Worm (Caenorhabditis elegans) whole organism, young adult: ENCODE results near the gene Y57G11C.5.

ENCODE experiments used
- B0019.2 ChIP-seq: fragments of 200-800 bp; sonication (Bioruptor generic); conservative IDR thresholded peaks from 2 replicates; pipeline ENCODE4 v1.3.6; 2022; ENCODE audit warnings: missing genetic modification reagents, missing genetic modification characterization, missing compliant biosample characterization
- B0336.3 ChIP-seq: fragments of 200-800 bp; sonication (Bioruptor generic); IDR thresholded peaks from 2 replicates; pipeline ENCODE4 v1.3.6; 2022; ENCODE audit warnings: missing genetic modification characterization, missing compliant biosample characterization
- C06A6.2 ChIP-seq: fragments of 200-800 bp; sonication (Bioruptor generic); conservative IDR thresholded peaks from 2 replicates; pipeline ENCODE4 v1.3.6; 2022; ENCODE audit warnings: missing genetic modification characterization, missing compliant biosample characterization
- D2030.7 ChIP-seq: fragments of 200-800 bp; sonication (Bioruptor generic); IDR thresholded peaks from 2 replicates; pipeline ENCODE4 v1.3.6; 2022; ENCODE audit warnings: missing genetic modification reagents, missing genetic modification characterization, missing compliant biosample characterization
- F37B4.10 ChIP-seq: fragments of 200-800 bp; sonication (Bioruptor generic); IDR thresholded peaks from 2 replicates; pipeline ENCODE4 v1.3.6; 2022; ENCODE audit warnings: missing genetic modification characterization, missing compliant biosample characterization
- F39B2.1 ChIP-seq: fragments of 200-800 bp; sonication (Bioruptor generic); IDR thresholded peaks from 2 replicates; pipeline ENCODE4 v1.3.6; 2022; ENCODE audit warnings: missing genetic modification reagents, missing genetic modification characterization, missing compliant biosample characterization
- F49E8.2 ChIP-seq: sonication (generic microtip); optimal IDR thresholded peaks from 3 replicates; lab custom pipeline; 2017; ENCODE audit warnings: missing genetic modification characterization, mild to moderate bottlenecking, missing compliant biosample characterization, antibody characterized with exemption, moderate library complexity; ENCODE audit not compliant: insufficient read depth
- T07F8.4 ChIP-seq: sonication (generic microtip); optimal IDR thresholded peaks from 2 replicates; lab custom pipeline; 2016; ENCODE audit warnings: mild to moderate bottlenecking, missing genetic modification characterization, moderate library complexity, missing compliant biosample characterization
- Y53F4B.3 ChIP-seq: fragments of 200-800 bp; sonication (Bioruptor generic); IDR thresholded peaks from 2 replicates; pipeline ENCODE4 v1.3.6; 2022; ENCODE audit warnings: missing genetic modification reagents, missing genetic modification characterization, missing compliant biosample characterization
- Y79H2A.3 ChIP-seq: fragments of 200-800 bp; sonication (Bioruptor generic); conservative IDR thresholded peaks from 2 replicates; pipeline ENCODE4 v1.3.6; 2022; ENCODE audit warnings: missing genetic modification reagents, missing genetic modification characterization, missing compliant biosample characterization
- ama-1 ChIP-seq, 3 experiments: fragments of 150-350 bp in 1 of 3; sonication (generic microtip) in 2 of 3; optimal IDR thresholded peaks; 2 replicates each; lab custom pipeline; 2014 to 2018; ENCODE audit warnings: missing biosample characterization in 2 of 3, missing genetic modification characterization in 2 of 3, missing genetic modification reagents in 2 of 3
- aptf-2 ChIP-seq: fragments of 200-800 bp; sonication (Bioruptor generic); conservative IDR thresholded peaks from 2 replicates; pipeline ENCODE4 v1.3.6; 2022; ENCODE audit warnings: missing genetic modification reagents, missing genetic modification characterization, missing compliant biosample characterization
- attf-3 ChIP-seq: fragments of 200-800 bp; sonication (Bioruptor generic); conservative IDR thresholded peaks from 2 replicates; pipeline ENCODE4 v1.3.6; 2022; ENCODE audit warnings: missing genetic modification reagents, missing genetic modification characterization, missing compliant biosample characterization
- ceh-40 ChIP-seq: fragments of 200-800 bp; sonication (Bioruptor generic); IDR thresholded peaks from 2 replicates; pipeline ENCODE4 v1.3.6; 2022; ENCODE audit warnings: missing genetic modification characterization, missing compliant biosample characterization
- ceh-79 ChIP-seq: sonication (generic microtip); optimal IDR thresholded peaks from 2 replicates; lab custom pipeline; 2017; ENCODE audit warnings: mild to moderate bottlenecking, missing genetic modification characterization, missing compliant biosample characterization
- dox-1 ChIP-seq: fragments of 200-800 bp; sonication (Bioruptor generic); IDR thresholded peaks from 2 replicates; pipeline ENCODE4 v1.3.6; 2022; ENCODE audit warnings: missing genetic modification reagents, missing genetic modification characterization, missing compliant biosample characterization
- egrh-3 ChIP-seq: fragments of 200-800 bp; sonication (Bioruptor generic); IDR thresholded peaks from 2 replicates; pipeline ENCODE4 v1.3.6; 2022; ENCODE audit warnings: missing genetic modification reagents, missing genetic modification characterization, missing compliant biosample characterization
- gei-17 ChIP-seq: fragments of 200-800 bp; sonication (Bioruptor generic); optimal IDR thresholded peaks from 2 replicates; lab custom pipeline; 2018; ENCODE audit warnings: mild to moderate bottlenecking, missing genetic modification characterization, missing compliant biosample characterization
- him-1 ChIP-seq: sonication (generic microtip); optimal IDR thresholded peaks from 2 replicates; lab custom pipeline; 2016; ENCODE audit warnings: missing genotype, missing genetic modification reagents, missing genetic modification characterization, missing compliant biosample characterization
- hlh-12 ChIP-seq: sonication (generic microtip); optimal IDR thresholded peaks from 2 replicates; lab custom pipeline; 2016; ENCODE audit warnings: missing genetic modification characterization, missing compliant biosample characterization
- hmg-20 ChIP-seq: fragments of 200-800 bp; sonication (Bioruptor generic); IDR thresholded peaks from 2 replicates; pipeline ENCODE4 v1.3.6; 2022; ENCODE audit warnings: missing genetic modification reagents, missing genetic modification characterization, missing compliant biosample characterization
- hrde-1 ChIP-seq: sonication (generic microtip); optimal IDR thresholded peaks from 2 replicates; lab custom pipeline; 2016; ENCODE audit warnings: missing genetic modification characterization, mild to moderate bottlenecking, missing compliant biosample characterization, moderate library complexity, missing genotype, missing genetic modification reagents, borderline replicate concordance
- lag-1 ChIP-seq: fragments of 200-800 bp; sonication (Bioruptor generic); IDR thresholded peaks from 2 replicates; pipeline ENCODE4 v1.3.6; 2022; ENCODE audit warnings: missing genetic modification reagents, missing genetic modification characterization, missing compliant biosample characterization
- lin-40 ChIP-seq: sonication (generic microtip); optimal IDR thresholded peaks from 2 replicates; lab custom pipeline; 2016; ENCODE audit warnings: missing genetic modification characterization, mild to moderate bottlenecking, missing compliant biosample characterization, missing genotype, missing genetic modification reagents
- lin-54 ChIP-seq: fragments of 200-800 bp; sonication (Bioruptor generic); optimal IDR thresholded peaks from 2 replicates; lab custom pipeline; 2018; ENCODE audit warnings: mild to moderate bottlenecking, missing genetic modification characterization, missing compliant biosample characterization
- lir-1 ChIP-seq: fragments of 200-800 bp; sonication (Bioruptor generic); conservative IDR thresholded peaks from 2 replicates; pipeline ENCODE4 v1.3.6; 2022; ENCODE audit warnings: missing genetic modification reagents, missing genetic modification characterization, missing compliant biosample characterization
- lsy-27 ChIP-seq: sonication (generic microtip); optimal IDR thresholded peaks from 2 replicates; lab custom pipeline; 2017; ENCODE audit warnings: missing genetic modification characterization, mild to moderate bottlenecking, missing compliant biosample characterization, antibody characterized with exemption, missing genotype, borderline replicate concordance; ENCODE audit not compliant: insufficient read depth
- madf-10 ChIP-seq: sonication (generic microtip); optimal IDR thresholded peaks from 2 replicates; lab custom pipeline; 2016; ENCODE audit warnings: mild to moderate bottlenecking, missing genetic modification characterization, missing compliant biosample characterization
- madf-6 ChIP-seq: fragments of 200-800 bp; sonication (Bioruptor generic); IDR thresholded peaks from 2 replicates; pipeline ENCODE4 v1.3.6; 2022; ENCODE audit warnings: missing genetic modification reagents, missing genetic modification characterization, missing compliant biosample characterization
- mxl-1 ChIP-seq: sonication (generic microtip); optimal IDR thresholded peaks from 2 replicates; lab custom pipeline; 2016; ENCODE audit warnings: missing genetic modification characterization, missing compliant biosample characterization
- nfya-1 ChIP-seq: sonication (generic microtip); optimal IDR thresholded peaks from 2 replicates; lab custom pipeline; 2017; ENCODE audit warnings: antibody characterized with exemption, missing compliant biosample characterization, missing genetic modification characterization, borderline replicate concordance; ENCODE audit not compliant: insufficient read depth
- nfya-2 ChIP-seq: fragments of 200-800 bp; sonication (Bioruptor generic); IDR thresholded peaks from 2 replicates; pipeline ENCODE4 v1.3.6; 2022; ENCODE audit warnings: missing genetic modification reagents, missing genetic modification characterization, missing compliant biosample characterization
- nfyb-1 ChIP-seq: fragments of 200-800 bp; sonication (Bioruptor generic); IDR thresholded peaks from 2 replicates; pipeline ENCODE4 v1.3.6; 2022; ENCODE audit warnings: missing genetic modification reagents, missing genetic modification characterization, missing compliant biosample characterization
- nhr-120 ChIP-seq: fragments of 200-800 bp; sonication (Bioruptor generic); IDR thresholded peaks from 2 replicates; pipeline ENCODE4 v1.3.6; 2022; ENCODE audit warnings: missing genetic modification characterization, missing compliant biosample characterization
- nhr-90 ChIP-seq: sonication (generic microtip); optimal IDR thresholded peaks from 2 replicates; lab custom pipeline; 2016; ENCODE audit warnings: missing genotype, mild to moderate bottlenecking, missing genetic modification characterization, missing compliant biosample characterization
- pbrm-1 ChIP-seq: fragments of 200-800 bp; sonication (Bioruptor generic); IDR thresholded peaks from 2 replicates; pipeline ENCODE4 v1.3.6; 2022; ENCODE audit warnings: missing genetic modification reagents, missing genetic modification characterization, missing compliant biosample characterization
- pha-4 ChIP-seq: fragments of 150-350 bp; sonication (generic microtip); optimal IDR thresholded peaks from 2 replicates; lab custom pipeline; 2014; ENCODE audit warnings: missing biosample characterization, missing genetic modification reagents, missing genetic modification characterization
- rec-8 ChIP-seq, 2 experiments: sonication (generic microtip); optimal IDR thresholded peaks; 2 replicates each; lab custom pipeline; 2016; ENCODE audit warnings: mild to moderate bottlenecking in 2 of 2, missing genetic modification characterization in 2 of 2, missing genetic modification reagents in 2 of 2, missing genotype in 2 of 2, missing biosample characterization in 1 of 2, missing compliant biosample characterization in 1 of 2, moderate library complexity in 1 of 2
- rpc-1 ChIP-seq, 2 experiments: fragments of 150-350 bp in 1 of 2; sonication (generic microtip) in 1 of 2; optimal IDR thresholded peaks; 2 replicates each; lab custom pipeline; 2014 to 2018; ENCODE audit warnings: missing biosample characterization in 1 of 2, missing genetic modification characterization in 1 of 2, missing genetic modification reagents in 1 of 2, missing genotype in 1 of 2
- snpc-1.3 ChIP-seq: sonication (generic microtip); optimal IDR thresholded peaks from 2 replicates; lab custom pipeline; 2017; ENCODE audit warnings: missing genetic modification characterization, mild to moderate bottlenecking, missing compliant biosample characterization, antibody characterized with exemption, moderate library complexity, missing genotype, missing genetic modification reagents; ENCODE audit not compliant: insufficient read depth
- somi-1 ChIP-seq: fragments of 200-800 bp; sonication (Bioruptor generic); optimal IDR thresholded peaks from 2 replicates; lab custom pipeline; 2018; ENCODE audit warnings: mild to moderate bottlenecking, missing genetic modification characterization, missing compliant biosample characterization
- tbp1 ChIP-seq: fragments of 200-800 bp; sonication (Bioruptor generic); optimal IDR thresholded peaks from 2 replicates; lab custom pipeline; 2018; ENCODE audit warnings: mild to moderate bottlenecking, missing genetic modification characterization, missing compliant biosample characterization
- tbx-9 ChIP-seq: sonication (generic microtip); optimal IDR thresholded peaks from 2 replicates; lab custom pipeline; 2016; ENCODE audit warnings: borderline replicate concordance, missing genetic modification characterization, inconsistent platforms, missing compliant biosample characterization
- tlf-1 ChIP-seq: fragments of 200-800 bp; sonication (Bioruptor generic); optimal IDR thresholded peaks from 2 replicates; lab custom pipeline; 2018; ENCODE audit warnings: mild to moderate bottlenecking, missing genetic modification characterization, missing compliant biosample characterization
- xnd-1 ChIP-seq: sonication (generic microtip); optimal IDR thresholded peaks from 2 replicates; lab custom pipeline; 2016; ENCODE audit warnings: missing genotype, missing genetic modification reagents, missing genetic modification characterization, missing compliant biosample characterization
- ztf-22 ChIP-seq: fragments of 200-800 bp; sonication (Bioruptor generic); optimal IDR thresholded peaks from 2 replicates; lab custom pipeline; 2018; ENCODE audit warnings: mild to moderate bottlenecking, missing genetic modification characterization, moderate library complexity, missing compliant biosample characterization
- ztf-26 ChIP-seq: sonication (generic microtip); optimal IDR thresholded peaks from 2 replicates; lab custom pipeline; 2017; ENCODE audit warnings: missing genetic modification characterization, missing compliant biosample characterization

Gene Y57G11C.5

DNA sequence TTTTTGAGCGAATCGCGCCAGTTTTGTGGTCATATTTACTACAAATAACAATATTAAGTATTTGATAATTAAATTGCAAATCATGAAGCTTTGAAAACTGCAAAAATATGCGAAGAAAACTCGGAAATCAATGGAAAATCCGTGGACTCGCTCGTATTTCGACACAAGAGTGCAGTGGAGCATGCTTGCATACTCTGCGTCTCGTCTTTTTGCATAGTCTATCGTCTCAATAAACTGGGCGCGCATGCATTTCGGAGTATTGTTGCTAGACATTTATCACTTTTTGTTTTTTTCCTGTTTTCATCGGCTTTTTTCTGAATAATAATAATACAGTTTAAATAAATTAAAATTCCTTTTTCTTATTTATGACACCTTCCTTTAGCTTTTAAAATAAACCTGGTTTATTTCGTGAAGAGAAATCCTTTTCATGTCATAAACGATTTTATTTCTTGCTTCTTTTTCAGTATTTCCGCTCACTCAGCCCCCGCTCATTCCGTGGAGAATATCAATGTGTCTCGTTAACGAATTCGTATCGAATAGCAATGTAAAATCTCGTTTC is 2.5 kb upstream of the Y57G11C.5 start, which contains the start of the genes mrps-7 and Y57G11C.3 (continued):
- TF ChIP-seq C06A6.2 (GFP tag; lab: Robert Waterston, UW): no peak
- TF ChIP-seq lsy-27 (tag; lab: Kevin White, UChicago): no peak
- TF ChIP-seq ztf-26 (tag; lab: Kevin White, UChicago): peak; percentile 63
- TF ChIP-seq xnd-1 (tag; lab: Kevin White, UChicago): peak; percentile 12
- TF ChIP-seq Y79H2A.3 (GFP tag; lab: Robert Waterston, UW): no peak
- no peak for TF ChIP-seq ceh-40 (GFP tag; lab: Robert Waterston, UW)
- peak; percentile 68 for TF ChIP-seq B0336.3 (GFP tag; lab: Robert Waterston, UW)
- TF ChIP-seq gei-17 (GFP tag; lab: Kevin White, UChicago): no peak
- no peak for TF ChIP-seq T07F8.4
- no peak for TF ChIP-seq Y53F4B.3
- TF ChIP-seq lir-1 (GFP tag; lab: Robert Waterston, UW): peak; percentile 58; the same call in 1 of the 2 replicates
- peak; percentile 90 for TF ChIP-seq snpc-1.3 (tag; lab: Kevin White, UChicago)
- no peak for TF ChIP-seq egrh-3
- TF ChIP-seq somi-1 (GFP tag; lab: Kevin White, UChicago): no peak
- TF ChIP-seq lag-1 (GFP tag; lab: Robert Waterston, UW): no peak
- TF ChIP-seq rpc-1 (optimal IDR thresholded peaks at IDR 0.05; lab: Kevin White, UChicago): no peak
- no peak for TF ChIP-seq rpc-1 (tag; optimal IDR thresholded peaks at IDR 0.05; lab: Kevin White, UChicago)
- no peak for TF ChIP-seq him-1 (tag; lab: Kevin White, UChicago)
- TF ChIP-seq nfya-2 (GFP tag; lab: Robert Waterston, UW): no peak
- no peak for TF ChIP-seq rec-8 (tag; optimal IDR thresholded peaks at IDR 0.05; lab: Kevin White, UChicago)
- TF ChIP-seq nfyb-1 (GFP tag; lab: Robert Waterston, UW): peak; percentile 42; the same call in 1 of the 2 replicates
- TF ChIP-seq lin-40 (tag; lab: Kevin White, UChicago): peak; percentile 89
- TF ChIP-seq ztf-22 (GFP tag; lab: Kevin White, UChicago): no peak
- no peak for TF ChIP-seq madf-10
- TF ChIP-seq ceh-79: no peak
- no peak for TF ChIP-seq aptf-2 (GFP tag; lab: Robert Waterston, UW)
- peak; percentile 67 for TF ChIP-seq F49E8.2 (tag; lab: Kevin White, UChicago)
- TF ChIP-seq F37B4.10 (GFP tag; lab: Robert Waterston, UW): no peak
- peak; percentile 20 for TF ChIP-seq tlf-1 (GFP tag; lab: Kevin White, UChicago)
- peak; percentile 78 for TF ChIP-seq lin-54 (GFP tag; lab: Kevin White, UChicago)
- TF ChIP-seq ama-1 (optimal IDR thresholded peaks at IDR 0.05; lab: Kevin White, UChicago): peak; percentile 27
- no peak for TF ChIP-seq ama-1 (GFP tag; optimal IDR thresholded peaks at IDR 0.05; lab: Kevin White, UChicago)
- TF ChIP-seq attf-3 (GFP tag; lab: Robert Waterston, UW): peak; percentile 100
- TF ChIP-seq hrde-1 (tag; lab: Kevin White, UChicago): no peak
- TF ChIP-seq pha-4 (tag; lab: Kevin White, UChicago): peak; percentile 80
- no peak for TF ChIP-seq nhr-90 (tag; lab: Kevin White, UChicago)
- TF ChIP-seq B0019.2 (GFP tag; lab: Robert Waterston, UW): no peak
- TF ChIP-seq F39B2.1 (GFP tag; lab: Robert Waterston, UW): no peak
- peak; percentile 72 for TF ChIP-seq tbp1 (GFP tag; lab: Kevin White, UChicago)
- TF ChIP-seq dox-1 (GFP tag; lab: Robert Waterston, UW): peak; percentile 86
- no peak for TF ChIP-seq tbx-9 (tag; lab: Kevin White, UChicago)
- TF ChIP-seq madf-6 (GFP tag; lab: Robert Waterston, UW): peak; percentile 73
- TF ChIP-seq hmg-20 (GFP tag; lab: Robert Waterston, UW): 0 out of 2 replicates have a peak, but pooled peaks have one; percentile 50
- TF ChIP-seq hlh-12 (tag; lab: Kevin White, UChicago): no peak
- TF ChIP-seq nfya-1 (tag; lab: Kevin White, UChicago): no peak
- no peak for TF ChIP-seq mxl-1 (tag; lab: Kevin White, UChicago)
- TF ChIP-seq pbrm-1: peak; percentile 79
- no peak for TF ChIP-seq nhr-120 (GFP tag; lab: Robert Waterston, UW)
- peak; percentile 64; the same call in 1 of the 2 replicates for TF ChIP-seq D2030.7 (GFP tag; lab: Robert Waterston, UW)
